Worm (Caenorhabditis elegans) whole organism, L4 larva: ENCODE results near the gene F22F1.3.

ENCODE experiments used
- F49E8.2 ChIP-seq: sonication (generic microtip); optimal IDR thresholded peaks from 2 replicates; lab custom pipeline; 2016; ENCODE audit warnings: missing compliant biosample characterization, mild to moderate bottlenecking, missing genetic modification characterization, borderline replicate concordance
- aly-2 ChIP-seq: sonication (generic microtip); optimal IDR thresholded peaks from 2 replicates; lab custom pipeline; 2018; ENCODE audit warnings: missing biosample characterization, missing genetic modification characterization
- dve-1 ChIP-seq: sonication (generic microtip); optimal IDR thresholded peaks from 2 replicates; lab custom pipeline; 2017; ENCODE audit warnings: antibody characterized with exemption, mild to moderate bottlenecking, missing genetic modification characterization, missing compliant biosample characterization; ENCODE audit not compliant: insufficient read depth
- fkh-10 ChIP-seq: fragments of 150-350 bp; optimal IDR thresholded peaks from 2 replicates; lab custom pipeline; 2014; ENCODE audit warnings: missing biosample characterization, missing genetic modification reagents, missing genetic modification characterization
- hlh-30 ChIP-seq: sonication (generic microtip); optimal IDR thresholded peaks from 2 replicates; lab custom pipeline; 2017; ENCODE audit warnings: antibody characterized with exemption, mild to moderate bottlenecking, missing genetic modification characterization, missing compliant biosample characterization; ENCODE audit not compliant: insufficient read depth
- lin-15B ChIP-seq: fragments of 150-350 bp; sonication (generic microtip); optimal IDR thresholded peaks from 3 replicates; lab custom pipeline; 2014; ENCODE audit warnings: missing biosample characterization, missing genetic modification characterization
- lsy-2 ChIP-seq, 2 experiments: fragments of 150-350 bp in 1 of 2; sonication (generic microtip) in 1 of 2; optimal IDR thresholded peaks; 2 replicates each; lab custom pipeline; 2014 to 2017; ENCODE audit warnings: missing biosample characterization in 2 of 2, missing genetic modification characterization in 2 of 2
- pqm-1 ChIP-seq: sonication (generic microtip); optimal IDR thresholded peaks from 2 replicates; lab custom pipeline; 2017; ENCODE audit warnings: missing biosample characterization, missing genetic modification characterization
- ztf-11 ChIP-seq: fragments of 150-350 bp; optimal IDR thresholded peaks from 2 replicates; lab custom pipeline; 2014; ENCODE audit warnings: missing biosample characterization, missing genetic modification characterization

ce11 chrX:8150621-8151020, 12.3 kb downstream of the F22F1.3 start, which contains the start of gene F22F1.2:
- TF ChIP-seq lin-15B (tag; lab: Kevin White, UChicago) (no peak), F49E8.2 (tag; lab: Kevin White, UChicago) (no peak), pqm-1 (no peak), aly-2 (tag; lab: Kevin White, UChicago) (no peak), ztf-11 (tag; lab: Kevin White, UChicago) (no peak), dve-1 (no peak), lsy-2 (tag; optimal IDR thresholded peaks at IDR 0.05; lab: Kevin White, UChicago) (no peak), hlh-30 (tag; lab: Kevin White, UChicago) (no peak), fkh-10 (GFP tag; lab: Kevin White, UChicago) (no peak)
